Fruit fly (Drosophila melanogaster): ENCODE results near the gene CG18304.

DNA sequence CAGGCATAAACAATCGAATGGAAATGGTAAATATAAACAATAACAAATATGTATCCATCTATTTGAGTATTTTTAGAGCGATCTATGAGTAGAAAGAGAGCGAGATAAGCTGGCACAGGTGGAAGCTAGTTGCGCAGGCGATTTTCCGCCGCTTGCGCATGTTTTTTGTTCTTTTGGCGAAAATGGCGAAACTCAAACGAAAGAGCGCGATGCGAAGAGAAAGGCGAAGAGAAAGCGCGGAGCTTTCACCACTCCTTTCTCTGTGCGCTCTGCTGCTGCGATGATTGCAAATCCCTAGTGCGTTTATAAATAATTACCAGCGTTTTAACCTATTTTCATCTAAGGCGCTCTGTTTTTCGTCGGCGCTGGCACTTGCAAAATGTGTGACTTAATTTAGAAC is 883 bp downstream of the CG18304 start:
- TF ChIP-seq brk (GFP tag; optimal IDR thresholded peaks at IDR 0.05) (no peak), sv (GFP tag; optimal IDR thresholded peaks at IDR 0.05) (no peak)

Measured in whole organism, wandering third instar larva.